Worm (Caenorhabditis elegans): ENCODE data around the gene syx-3.

DNA sequence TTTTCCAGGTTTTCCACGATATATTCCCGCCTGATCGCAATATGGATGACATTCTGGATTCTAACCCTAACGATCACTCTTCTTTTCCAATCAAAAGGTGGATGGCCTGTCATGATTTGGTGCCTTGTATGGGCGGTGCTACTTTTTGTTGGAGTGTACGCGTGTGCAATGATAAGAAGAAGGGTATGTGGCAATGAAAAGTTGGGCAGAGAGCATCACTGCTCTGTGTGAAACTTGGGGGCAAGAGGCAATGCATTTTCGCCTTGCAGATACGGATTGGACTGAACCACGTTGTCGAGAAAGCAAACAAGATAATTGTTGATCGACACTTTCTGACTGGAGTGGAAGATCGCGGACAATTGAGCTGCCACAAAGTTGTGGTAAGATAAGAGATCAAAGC lies 2.6 kb upstream of the syx-3 start:
- TF ChIP-seq tab-1 (GFP tag; IDR thresholded peaks at IDR 0.05) (no peak), ztf-29 (GFP tag; IDR thresholded peaks at IDR 0.05) (no peak), med-1 (GFP tag; optimal IDR thresholded peaks at IDR 0.05; ENCODE audit: insufficient read depth) (no peak)

Measured in whole organism, midembryonic.